Fruit fly (Drosophila melanogaster): ENCODE results near the gene CG2200.
A peak's percentile ranks its signal among the peaks of the same experiment; 100 is the strongest.

CG2200 gene

DNA sequence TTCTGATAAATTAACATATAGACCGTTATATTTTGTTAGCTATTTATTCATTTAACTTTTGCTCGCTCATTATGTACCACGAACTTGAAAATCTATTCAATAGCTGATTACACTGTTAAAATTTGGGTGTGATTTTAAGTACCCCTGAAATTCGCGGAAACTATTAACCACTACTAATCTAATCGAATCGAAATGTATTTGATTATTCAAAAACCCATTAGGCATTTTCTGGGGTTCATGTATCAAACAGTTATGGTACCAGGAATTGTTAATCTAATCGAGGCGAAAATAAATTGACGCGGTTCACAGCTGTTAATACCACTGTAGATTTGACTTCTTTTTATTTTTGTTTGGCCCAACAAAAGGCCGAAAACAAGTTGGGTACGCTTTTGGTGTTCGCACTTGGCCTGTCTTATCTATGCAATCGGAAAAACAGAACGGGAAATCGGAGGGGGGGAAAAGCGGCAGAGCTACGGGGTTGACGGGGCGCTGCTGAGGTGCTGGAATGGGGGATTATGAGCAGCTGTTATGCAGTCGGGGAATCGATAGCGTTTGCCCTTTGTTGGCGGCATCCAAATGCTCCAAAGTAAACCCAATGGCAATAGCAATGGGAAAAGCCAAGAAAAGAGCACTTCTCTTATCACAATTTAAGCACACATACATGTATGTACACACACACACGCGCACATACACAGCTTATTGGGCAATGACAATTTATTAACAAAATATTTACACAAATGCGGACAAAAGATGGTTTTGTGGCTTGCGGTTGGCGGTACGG is 5.9 kb upstream of the CG2200 start (continued):
- TF ChIP-seq Ssrp (tag; optimal IDR thresholded peaks at IDR 0.05), result peak; percentile 27
- no peak for TF ChIP-seq emc (GFP tag; optimal IDR thresholded peaks at IDR 0.05)
- TF ChIP-seq stc (GFP tag; IDR thresholded peaks at IDR 0.05), result no peak
- no peak for TF ChIP-seq YL-1 (GFP tag; optimal IDR thresholded peaks at IDR 0.05)
- TF ChIP-seq CG10274 (GFP tag; optimal IDR thresholded peaks at IDR 0.05), result no peak
- TF ChIP-seq pum (GFP tag; optimal IDR thresholded peaks at IDR 0.05), result no peak
- TF ChIP-seq CG11247 (GFP tag; IDR thresholded peaks at IDR 0.05), result no peak
- peak; percentile 44 for TF ChIP-seq CG2120 (GFP tag; optimal IDR thresholded peaks at IDR 0.05)
- TF ChIP-seq Dbx (GFP tag; IDR thresholded peaks at IDR 0.05), result no peak
- no peak for TF ChIP-seq dimm (GFP tag; IDR thresholded peaks at IDR 0.05)
- TF ChIP-seq CG33213 (GFP tag; optimal IDR thresholded peaks at IDR 0.05), result no peak
- TF ChIP-seq en (GFP tag; optimal IDR thresholded peaks at IDR 0.05), result no peak
- no peak for TF ChIP-seq CHES-1-like (GFP tag; optimal IDR thresholded peaks at IDR 0.05)
- no peak for TF ChIP-seq amos (GFP tag; IDR thresholded peaks at IDR 0.05; ENCODE audit: partially characterized antibody)
- TF ChIP-seq jumu (GFP tag; optimal IDR thresholded peaks at IDR 0.05), result peak; percentile 27
- no peak for TF ChIP-seq stwl (tag; optimal IDR thresholded peaks at IDR 0.05)
- TF ChIP-seq mld (GFP tag; IDR thresholded peaks at IDR 0.05; ENCODE audit: partially characterized antibody), result no peak
- no peak for TF ChIP-seq Awh (GFP tag; IDR thresholded peaks at IDR 0.05)
- no peak for TF ChIP-seq hb (GFP tag; IDR thresholded peaks at IDR 0.05; ENCODE audit: partially characterized antibody)
- no peak for TF ChIP-seq HLH4C (GFP tag; IDR thresholded peaks at IDR 0.05; ENCODE audit: partially characterized antibody)
- no peak for TF ChIP-seq CG1529 (GFP tag; optimal IDR thresholded peaks at IDR 0.05)
- TF ChIP-seq kah (GFP tag; optimal IDR thresholded peaks at IDR 0.05), result no peak
- TF ChIP-seq B-H2 (GFP tag; optimal IDR thresholded peaks at IDR 0.05), result no peak
- TF ChIP-seq ro (GFP tag; IDR thresholded peaks at IDR 0.05), result no peak
- TF ChIP-seq p53 (GFP tag; optimal IDR thresholded peaks at IDR 0.05), result no peak
- no peak for TF ChIP-seq Atf-2 (GFP tag; optimal IDR thresholded peaks at IDR 0.05)
- peak; percentile 57 for TF ChIP-seq Med (GFP tag)
- no peak for TF ChIP-seq Doc2 (GFP tag; IDR thresholded peaks at IDR 0.05)
- no peak for TF ChIP-seq NK7.1 (GFP tag; optimal IDR thresholded peaks at IDR 0.05)
- TF ChIP-seq CG4404 (GFP tag; IDR thresholded peaks at IDR 0.05), result no peak
- TF ChIP-seq CG9876 (GFP tag; optimal IDR thresholded peaks at IDR 0.05), result no peak
- TF ChIP-seq CG17385 (GFP tag; optimal IDR thresholded peaks at IDR 0.05), result no peak
- TF ChIP-seq CG17568 (GFP tag; optimal IDR thresholded peaks at IDR 0.05), result no peak
- TF ChIP-seq otp (GFP tag; IDR thresholded peaks at IDR 0.05), result no peak
- TF ChIP-seq pita (GFP tag; optimal IDR thresholded peaks at IDR 0.05), result no peak
- peak; percentile 12 for TF ChIP-seq CG10543 (GFP tag; optimal IDR thresholded peaks at IDR 0.05)
- no peak for TF ChIP-seq Camta (GFP tag; optimal IDR thresholded peaks at IDR 0.05)
- no peak for TF ChIP-seq CG6654 (GFP tag; optimal IDR thresholded peaks at IDR 0.05)
- TF ChIP-seq CG9215 (GFP tag; IDR thresholded peaks at IDR 0.05), result no peak
- TF ChIP-seq CG17912 (GFP tag; optimal IDR thresholded peaks at IDR 0.05), result no peak
- no peak for TF ChIP-seq crc (GFP tag; optimal IDR thresholded peaks at IDR 0.05)
- no peak for TF ChIP-seq Dfd (GFP tag; optimal IDR thresholded peaks at IDR 0.05)
- no peak for TF ChIP-seq Trl (optimal IDR thresholded peaks at IDR 0.05)
- TF ChIP-seq Trl (GFP tag; optimal IDR thresholded peaks at IDR 0.05), result no peak
- peak; percentile 73 for TF ChIP-seq CG12769 (tag; optimal IDR thresholded peaks at IDR 0.05)
- no peak for TF ChIP-seq CG8359 (GFP tag; optimal IDR thresholded peaks at IDR 0.05; ENCODE audit: borderline replicate concordance)
- no peak for TF ChIP-seq usp (GFP tag; optimal IDR thresholded peaks at IDR 0.05)
- no peak for TF ChIP-seq knrl (GFP tag; IDR thresholded peaks at IDR 0.05; ENCODE audit: partially characterized antibody)
- no peak for TF ChIP-seq E2f1 (GFP tag; IDR thresholded peaks at IDR 0.05)
- no peak for TF ChIP-seq NC2β (GFP tag; optimal IDR thresholded peaks at IDR 0.05)
- TF ChIP-seq CG7745 (tag; optimal IDR thresholded peaks at IDR 0.05), result no peak

Data from whole organism, embryonic.